Worm (Caenorhabditis elegans) whole organism, midembryonic: Measurements from ENCODE around the gene F20G2.3.
A peak's percentile ranks its signal among the peaks of the same experiment; 100 is the strongest.

ENCODE experiments used
- T22C8.4 ChIP-seq: fragments of 200-800 bp; sonication (Bioruptor generic); IDR thresholded peaks from 2 replicates; pipeline ENCODE4 v1.3.6; 2022; ENCODE audit warnings: missing genetic modification characterization, missing compliant biosample characterization
- cog-1 ChIP-seq: sonication (generic microtip); optimal IDR thresholded peaks from 2 replicates; lab custom pipeline; 2016; ENCODE audit warnings: missing genetic modification characterization, missing compliant biosample characterization
- flt-1 ChIP-seq: fragments of 200-800 bp; sonication (Bioruptor generic); IDR thresholded peaks from 2 replicates; pipeline ENCODE4 v1.3.6; 2022; ENCODE audit warnings: missing genetic modification characterization, missing compliant biosample characterization
- klf-2 ChIP-seq: fragments of 200-800 bp; sonication (Bioruptor generic); conservative IDR thresholded peaks from 2 replicates; pipeline ENCODE4 v1.3.6; 2022; ENCODE audit warnings: missing genetic modification reagents, missing genetic modification characterization, missing compliant biosample characterization
- med-1 ChIP-seq: sonication (generic microtip); optimal IDR thresholded peaks from 2 replicates; lab custom pipeline; 2017; ENCODE audit warnings: missing genetic modification characterization, mild to moderate bottlenecking, missing compliant biosample characterization, antibody characterized with exemption, missing genetic modification reagents; ENCODE audit not compliant: insufficient read depth
- ref-1 ChIP-seq: fragments of 200-800 bp; sonication (Bioruptor generic); conservative IDR thresholded peaks from 2 replicates; pipeline ENCODE4 v1.3.6; 2022; ENCODE audit warnings: missing genetic modification reagents, missing genetic modification characterization, missing compliant biosample characterization
- tab-1 ChIP-seq: fragments of 200-800 bp; sonication (Bioruptor generic); IDR thresholded peaks from 2 replicates; pipeline ENCODE4 v1.3.6; 2022; ENCODE audit warnings: missing genetic modification characterization, missing compliant biosample characterization
- ztf-23 ChIP-seq: fragments of 200-800 bp; sonication (Bioruptor generic); IDR thresholded peaks from 2 replicates; pipeline ENCODE4 v1.3.6; 2022; ENCODE audit warnings: missing genetic modification reagents, missing genetic modification characterization, missing compliant biosample characterization
- ztf-29 ChIP-seq: fragments of 200-800 bp; sonication (Bioruptor generic); IDR thresholded peaks from 2 replicates; pipeline ENCODE4 v1.3.6; 2022; ENCODE audit warnings: missing genetic modification reagents, missing genetic modification characterization, missing compliant biosample characterization

The F20G2.3 gene

ce11 chrV:13768388-13768787 lies at the start of gene F20G2.3:
Gene F20G2.3, minus strand, starts transcription at chrV:13768488.
- no peak for TF ChIP-seq ztf-29 (GFP tag; lab: Robert Waterston, UW)
- no peak for TF ChIP-seq flt-1 (GFP tag; lab: Robert Waterston, UW)
- no peak for TF ChIP-seq T22C8.4 (GFP tag; lab: Robert Waterston, UW)
- TF ChIP-seq cog-1: no peak
- TF ChIP-seq klf-2: no peak
- no peak for TF ChIP-seq med-1 (GFP tag; lab: Kevin White, UChicago)

ce11 chrV:13816877-13817276 lies 48.6 kb upstream of the F20G2.3 start, which contains the start of gene F55B12.2:
Gene F55B12.2, minus strand, starts transcription at chrV:13816977.
- no peak for TF ChIP-seq klf-2
- TF ChIP-seq flt-1 (GFP tag; lab: Robert Waterston, UW): no peak
- no peak for TF ChIP-seq tab-1 (GFP tag; lab: Robert Waterston, UW)
- no peak for TF ChIP-seq cog-1
- TF ChIP-seq med-1 (GFP tag; lab: Kevin White, UChicago): no peak
- no peak for TF ChIP-seq ztf-29 (GFP tag; lab: Robert Waterston, UW)
- no peak for TF ChIP-seq T22C8.4 (GFP tag; lab: Robert Waterston, UW)
- no peak for TF ChIP-seq ztf-23 (GFP tag; lab: Robert Waterston, UW)
- no peak for TF ChIP-seq ref-1 (GFP tag; lab: Robert Waterston, UW)

- TF ChIP-seq T22C8.4 (GFP tag; lab: Robert Waterston, UW) (no peak), ztf-29 (GFP tag; lab: Robert Waterston, UW) (no peak), klf-2 (no peak), tab-1 (GFP tag; lab: Robert Waterston, UW) (no peak), med-1 (GFP tag; lab: Kevin White, UChicago) (no peak), cog-1 (no peak), ztf-23 (GFP tag; lab: Robert Waterston, UW) (no peak), flt-1 (GFP tag; lab: Robert Waterston, UW) (no peak), ref-1 (GFP tag; lab: Robert Waterston, UW) (no peak)
These were observed 44.6 kb upstream of the F20G2.3 start, which contains the start of gene ceh-24 for ce11 chrV:13812931-13813330. Gene ceh-24, plus strand, starts transcription at chrV:13813231.

ce11 chrV:13812330-13812729 lies 44.0 kb upstream of the F20G2.3 start:
- TF ChIP-seq med-1 (GFP tag; lab: Kevin White, UChicago): no peak
- no peak for TF ChIP-seq klf-2
- TF ChIP-seq flt-1 (GFP tag; lab: Robert Waterston, UW): no peak
- TF ChIP-seq cog-1: no peak
- no peak for TF ChIP-seq tab-1 (GFP tag; lab: Robert Waterston, UW)
- no peak for TF ChIP-seq T22C8.4 (GFP tag; lab: Robert Waterston, UW)
- no peak for TF ChIP-seq ref-1 (GFP tag; lab: Robert Waterston, UW)
- no peak for TF ChIP-seq ztf-29 (GFP tag; lab: Robert Waterston, UW)
- no peak for TF ChIP-seq ztf-23 (GFP tag; lab: Robert Waterston, UW)

ce11 chrV:13808462-13808867 lies 40.2 kb upstream of the F20G2.3 start:
- peak; percentile 63 for TF ChIP-seq cog-1
- no peak for TF ChIP-seq ztf-29 (GFP tag; lab: Robert Waterston, UW)
- TF ChIP-seq med-1 (GFP tag; lab: Kevin White, UChicago): no peak
- no peak for TF ChIP-seq tab-1 (GFP tag; lab: Robert Waterston, UW)
- peak; percentile 59; the same call in 1 of the 2 replicates for TF ChIP-seq T22C8.4 (GFP tag; lab: Robert Waterston, UW)
- TF ChIP-seq flt-1 (GFP tag; lab: Robert Waterston, UW): 0 out of 2 replicates have a peak, but pooled peaks have one; percentile 65
- no peak for TF ChIP-seq klf-2

ce11 chrV:13807232-13807631 lies 38.9 kb upstream of the F20G2.3 start, which contains the start of gene swan-1:
Gene swan-1, minus strand, starts transcription at chrV:13807237.
- TF ChIP-seq klf-2 (no peak), tab-1 (GFP tag; lab: Robert Waterston, UW) (no peak), med-1 (GFP tag; lab: Kevin White, UChicago) (no peak)

- TF ChIP-seq flt-1 (GFP tag; lab: Robert Waterston, UW) (no peak), ztf-29 (GFP tag; lab: Robert Waterston, UW) (no peak), T22C8.4 (GFP tag; lab: Robert Waterston, UW) (no peak), ref-1 (GFP tag; lab: Robert Waterston, UW) (no peak), cog-1 (no peak), ztf-23 (GFP tag; lab: Robert Waterston, UW) (no peak), tab-1 (GFP tag; lab: Robert Waterston, UW) (no peak), klf-2 (no peak), med-1 (GFP tag; lab: Kevin White, UChicago) (no peak)
These were observed 35.6 kb upstream of the F20G2.3 start, which contains the start of gene swan-2 for ce11 chrV:13803902-13804301. Gene swan-2, minus strand, starts transcription at chrV:13804281.

- TF ChIP-seq tab-1 (GFP tag; lab: Robert Waterston, UW) (no peak), klf-2 (no peak), cog-1 (no peak)
These were observed 30.9 kb upstream of the F20G2.3 start for ce11 chrV:13799190-13799589.

- TF ChIP-seq ref-1 (GFP tag; lab: Robert Waterston, UW) (no peak), cog-1 (no peak), med-1 (GFP tag; lab: Kevin White, UChicago) (no peak), tab-1 (GFP tag; lab: Robert Waterston, UW) (no peak), klf-2 (no peak), T22C8.4 (GFP tag; lab: Robert Waterston, UW) (no peak), ztf-23 (GFP tag; lab: Robert Waterston, UW) (no peak), ztf-29 (GFP tag; lab: Robert Waterston, UW) (no peak), flt-1 (GFP tag; lab: Robert Waterston, UW) (no peak)
These were observed 28.0 kb upstream of the F20G2.3 start, which contains the start of gene twk-32 for ce11 chrV:13796246-13796776. Gene twk-32, plus strand, starts transcription at chrV:13796641.

- no peak for TF ChIP-seq flt-1 (GFP tag; lab: Robert Waterston, UW)
- TF ChIP-seq T22C8.4 (GFP tag; lab: Robert Waterston, UW): no peak
- no peak for TF ChIP-seq med-1 (GFP tag; lab: Kevin White, UChicago)
- no peak for TF ChIP-seq ref-1 (GFP tag; lab: Robert Waterston, UW)
- TF ChIP-seq ztf-29 (GFP tag; lab: Robert Waterston, UW): no peak
- no peak for TF ChIP-seq ztf-23 (GFP tag; lab: Robert Waterston, UW)
- TF ChIP-seq tab-1 (GFP tag; lab: Robert Waterston, UW): no peak
- no peak for TF ChIP-seq klf-2
- no peak for TF ChIP-seq cog-1
These were observed 25.8 kb upstream of the F20G2.3 start for ce11 chrV:13794046-13794445.
